Worm (Caenorhabditis elegans): ENCODE data around the gene B0280.2.

Gene B0280.2

ce11 chrIII:7124364-7124763, at the start of gene B0280.2:
B0280.2 (plus strand) TSS chrIII:7124664.
- no peak for TF ChIP-seq dao-5 (tag; optimal IDR thresholded peaks at IDR 0.05)
- TF ChIP-seq W03F9.2 (tag; optimal IDR thresholded peaks at IDR 0.05): no peak
- TF ChIP-seq him-1 (tag; optimal IDR thresholded peaks at IDR 0.05): no peak

- no peak for TF ChIP-seq him-1 (tag; optimal IDR thresholded peaks at IDR 0.05)
- TF ChIP-seq W03F9.2 (tag; optimal IDR thresholded peaks at IDR 0.05): no peak
- TF ChIP-seq dao-5 (tag; optimal IDR thresholded peaks at IDR 0.05): no peak
These were observed 48.1 kb upstream of the B0280.2 start, which contains the start of gene ZK418.13 for ce11 chrIII:7076386-7076785. ZK418.13 (minus strand) TSS chrIII:7076486.

ce11 chrIII:7078737-7079136, 45.7 kb upstream of the B0280.2 start, which contains the start of gene ZK418.6:
ZK418.6 (minus strand) TSS chrIII:7078837.
- no peak for TF ChIP-seq dao-5 (tag; optimal IDR thresholded peaks at IDR 0.05)
- no peak for TF ChIP-seq him-1 (tag; optimal IDR thresholded peaks at IDR 0.05)
- no peak for TF ChIP-seq W03F9.2 (tag; optimal IDR thresholded peaks at IDR 0.05)

ce11 chrIII:7080689-7081088, 43.8 kb upstream of the B0280.2 start, which contains the start of gene ZK418.7:
ZK418.7 (minus strand) TSS chrIII:7080789.
- TF ChIP-seq him-1 (tag; optimal IDR thresholded peaks at IDR 0.05): no peak
- no peak for TF ChIP-seq W03F9.2 (tag; optimal IDR thresholded peaks at IDR 0.05)
- no peak for TF ChIP-seq dao-5 (tag; optimal IDR thresholded peaks at IDR 0.05)

DNA sequence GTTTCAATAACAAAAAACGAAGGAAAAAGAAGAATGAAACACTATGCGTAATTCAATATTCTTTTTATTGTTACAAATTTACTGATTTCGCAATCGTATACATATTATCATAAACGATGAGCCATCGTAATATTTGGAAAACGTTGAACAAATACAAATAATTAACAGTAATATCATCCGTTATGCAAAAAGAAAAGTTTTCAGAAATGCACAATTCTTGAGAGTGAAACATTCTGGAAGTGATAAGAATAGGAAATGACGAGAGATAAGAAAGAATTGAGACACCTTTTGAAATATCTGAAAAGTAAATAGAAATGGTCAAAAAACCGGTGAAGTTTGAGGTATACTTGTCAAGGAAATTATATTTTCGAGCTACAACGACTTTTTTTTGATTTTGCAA, 43.0 kb upstream of the B0280.2 start:
- TF ChIP-seq him-1 (tag; optimal IDR thresholded peaks at IDR 0.05) (no peak), dao-5 (tag; optimal IDR thresholded peaks at IDR 0.05) (no peak), W03F9.2 (tag; optimal IDR thresholded peaks at IDR 0.05) (no peak)

ce11 chrIII:7083106-7083505, 41.4 kb upstream of the B0280.2 start:
- TF ChIP-seq him-1 (tag; optimal IDR thresholded peaks at IDR 0.05) (no peak), W03F9.2 (tag; optimal IDR thresholded peaks at IDR 0.05) (no peak), dao-5 (tag; optimal IDR thresholded peaks at IDR 0.05) (no peak)

- TF ChIP-seq dao-5 (tag; optimal IDR thresholded peaks at IDR 0.05) (no peak), W03F9.2 (tag; optimal IDR thresholded peaks at IDR 0.05) (no peak), him-1 (tag; optimal IDR thresholded peaks at IDR 0.05) (no peak)
These were observed 39.6 kb upstream of the B0280.2 start, which contains the start of gene tofu-7 for ce11 chrIII:7084908-7085307. tofu-7 (minus strand) TSS chrIII:7085018.

DNA sequence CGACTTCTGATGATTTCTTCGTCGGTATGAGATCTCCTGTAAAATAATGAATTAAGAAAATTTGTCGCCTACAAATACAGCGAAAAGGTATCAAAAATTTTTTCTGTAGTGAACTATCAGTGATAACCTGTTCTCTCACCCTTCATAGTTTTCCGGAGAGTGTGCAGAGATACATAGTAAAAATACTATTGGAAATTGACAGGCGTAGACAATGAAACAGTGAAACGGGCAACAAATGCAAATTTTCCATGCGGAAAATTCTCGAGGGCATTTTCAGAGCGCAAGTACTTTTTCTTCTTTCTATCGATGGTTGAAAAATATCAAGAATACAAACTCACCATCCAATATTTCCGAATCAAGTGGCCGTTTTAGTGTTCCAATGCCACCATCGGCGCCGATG, 37.3 kb upstream of the B0280.2 start:
- no peak for TF ChIP-seq dao-5 (tag; optimal IDR thresholded peaks at IDR 0.05)
- TF ChIP-seq him-1 (tag; optimal IDR thresholded peaks at IDR 0.05): no peak
- no peak for TF ChIP-seq W03F9.2 (tag; optimal IDR thresholded peaks at IDR 0.05)

- peak; percentile 81 for TF ChIP-seq W03F9.2 (tag; optimal IDR thresholded peaks at IDR 0.05)
- TF ChIP-seq dao-5 (tag; optimal IDR thresholded peaks at IDR 0.05): no peak
These were observed 36.7 kb upstream of the B0280.2 start, which contains the start of gene fubl-2 for ce11 chrIII:7087691-7088323. fubl-2 (minus strand) TSS chrIII:7087741.

ce11 chrIII:7090545-7090944, 33.9 kb upstream of the B0280.2 start, which contains the start of gene ZK418.10:
ZK418.10 (minus strand) TSS chrIII:7090692.
- TF ChIP-seq him-1 (tag; optimal IDR thresholded peaks at IDR 0.05): no peak
- TF ChIP-seq W03F9.2 (tag; optimal IDR thresholded peaks at IDR 0.05): no peak
- TF ChIP-seq dao-5 (tag; optimal IDR thresholded peaks at IDR 0.05): no peak

DNA sequence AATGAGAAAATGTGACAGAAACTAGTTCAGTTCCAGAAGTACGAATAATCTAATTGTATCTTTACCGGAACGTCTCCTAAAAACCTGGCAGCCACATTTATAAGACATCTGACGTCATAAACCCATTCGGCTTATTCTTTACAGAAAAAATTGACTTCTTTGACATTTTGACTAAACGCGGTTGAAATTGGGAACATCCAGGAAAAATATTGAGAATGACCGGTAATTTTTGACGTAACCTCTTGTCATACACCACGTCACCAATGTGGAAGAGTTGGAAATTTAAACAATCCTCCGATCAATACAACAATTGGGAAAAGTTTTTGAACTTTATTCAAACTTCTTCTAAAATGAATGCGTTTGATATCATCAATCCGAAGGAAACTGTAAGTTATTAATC, 33.4 kb upstream of the B0280.2 start, which contains the start of gene ZK418.2:
Gene ZK418.2, plus strand, starts transcription at position 301 of the 400 bp plus-strand sequence.
- TF ChIP-seq him-1 (tag; optimal IDR thresholded peaks at IDR 0.05) (no peak), W03F9.2 (tag; optimal IDR thresholded peaks at IDR 0.05) (no peak), dao-5 (tag; optimal IDR thresholded peaks at IDR 0.05) (no peak)

ce11 chrIII:7095156-7095555, 29.3 kb upstream of the B0280.2 start, which contains the start of gene nhr-9:
nhr-9 (plus strand) TSS chrIII:7095462.
- no peak for TF ChIP-seq W03F9.2 (tag; optimal IDR thresholded peaks at IDR 0.05)
- no peak for TF ChIP-seq him-1 (tag; optimal IDR thresholded peaks at IDR 0.05)
- TF ChIP-seq dao-5 (tag; optimal IDR thresholded peaks at IDR 0.05): no peak

DNA sequence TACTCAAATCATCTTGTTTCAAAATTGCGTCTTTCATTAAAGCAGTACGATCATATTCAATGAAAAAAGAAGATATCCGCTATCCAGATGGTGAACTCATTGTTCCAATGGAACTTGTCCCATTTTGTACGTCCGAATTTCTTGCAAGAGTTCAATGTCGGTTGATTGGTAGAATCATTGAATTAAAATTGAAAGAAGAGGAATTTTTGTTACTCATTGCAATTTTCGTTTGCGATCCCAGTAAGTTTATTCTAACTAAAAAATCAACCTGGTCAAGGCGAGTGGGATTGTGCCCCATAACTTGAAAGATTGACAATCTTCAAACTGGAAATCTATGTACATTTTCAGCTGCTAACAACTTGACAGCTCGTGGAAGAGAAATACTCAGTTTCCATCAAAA, 28.0 kb upstream of the B0280.2 start:
- TF ChIP-seq W03F9.2 (tag; optimal IDR thresholded peaks at IDR 0.05) (no peak), dao-5 (tag; optimal IDR thresholded peaks at IDR 0.05) (no peak), him-1 (tag; optimal IDR thresholded peaks at IDR 0.05) (no peak)

- TF ChIP-seq him-1 (tag; optimal IDR thresholded peaks at IDR 0.05) (no peak), W03F9.2 (tag; optimal IDR thresholded peaks at IDR 0.05) (no peak), dao-5 (tag; optimal IDR thresholded peaks at IDR 0.05) (no peak)
These were observed 24.5 kb upstream of the B0280.2 start, which contains the start of gene ZK418.11 for ce11 chrIII:7100001-7100400. ZK418.11 (plus strand) TSS chrIII:7100289.
